Comparison of ENCODE assay signal across 1 fruit fly cellular context in genomic region chr3L:21171905-21172304, dm6.
A peak's percentile ranks its signal among the peaks of the same experiment; 100 is the strongest.
TF ChIP-seq lines count a peak whose summit lies in the region.

Gene Ac78C, minus strand, starts transcription at chr3L:21171930.

TF ChIP-seq in whole organism, embryonic, 481 proteins besides CTCF, POLR2A, EP300 and RAD21 (continued from another document and continues in another):
- TF ChIP-seq CG15601 (tag; optimal IDR thresholded peaks at IDR 0.05; lab: Kevin White, UChicago) (peak; percentile 99), HmgZ (tag; optimal IDR thresholded peaks at IDR 0.05; lab: Kevin White, UChicago) (peak; percentile 96), Abd-B (GFP tag; optimal IDR thresholded peaks at IDR 0.05; lab: Kevin White, UChicago) (peak; percentile 79), Nf-YC (tag; optimal IDR thresholded peaks at IDR 0.05; lab: Kevin White, UChicago) (peak; percentile 77), CG12744 (GFP tag; optimal IDR thresholded peaks at IDR 0.05; lab: Kevin White, UChicago) (peak; percentile 90), CG32532 (GFP tag; IDR thresholded peaks at IDR 0.05; lab: Robert Waterston, UW) (peak; percentile 91), ato (GFP tag; IDR thresholded peaks at IDR 0.05; lab: Robert Waterston, UW; ENCODE audit: partially characterized antibody) (no peak), Bgb (GFP tag; IDR thresholded peaks at IDR 0.05; lab: Robert Waterston, UW; ENCODE audit: partially characterized antibody) (peak; percentile 81), CG11085 (GFP tag; IDR thresholded peaks at IDR 0.05; lab: Robert Waterston, UW) (peak; percentile 82), CG13123 (GFP tag; optimal IDR thresholded peaks at IDR 0.05; lab: Kevin White, UChicago) (peak; percentile 47), row (GFP tag; IDR thresholded peaks at IDR 0.05; lab: Robert Waterston, UW) (peak; percentile 86), Dek (tag; optimal IDR thresholded peaks at IDR 0.05; lab: Kevin White, UChicago) (peak; percentile 85), CG8478 (optimal IDR thresholded peaks at IDR 0.05; lab: Kevin White, UChicago) (no peak), gcm (GFP tag; optimal IDR thresholded peaks at IDR 0.05; lab: Kevin White, UChicago) (no peak), ap (GFP tag; IDR thresholded peaks at IDR 0.05; lab: Robert Waterston, UW) (peak; percentile 64), Ssrp (tag; optimal IDR thresholded peaks at IDR 0.05; lab: Kevin White, UChicago) (no peak), trem (tag; optimal IDR thresholded peaks at IDR 0.05; lab: Kevin White, UChicago) (no peak), Hmx (GFP tag; optimal IDR thresholded peaks at IDR 0.05; lab: Kevin White, UChicago) (peak; percentile 46), CG15696 (tag; optimal IDR thresholded peaks at IDR 0.05; lab: Kevin White, UChicago) (peak; percentile 49), vnd (GFP tag; IDR thresholded peaks at IDR 0.05; lab: Robert Waterston, UW; ENCODE audit: partially characterized antibody) (peak; percentile 31; the same call in 1 of the 3 replicates), wek (GFP tag; optimal IDR thresholded peaks at IDR 0.05; lab: Kevin White, UChicago) (peak; percentile 77), CG18599 (GFP tag; optimal IDR thresholded peaks at IDR 0.05; lab: Kevin White, UChicago) (peak; percentile 96), ase (GFP tag; IDR thresholded peaks at IDR 0.05; lab: Robert Waterston, UW) (peak; percentile 75; the same call in 2 of the 3 replicates), D19A (tag; optimal IDR thresholded peaks at IDR 0.05; lab: Kevin White, UChicago) (no peak), CG13775 (GFP tag; optimal IDR thresholded peaks at IDR 0.05; lab: Kevin White, UChicago) (peak; percentile 51), lbe (GFP tag; optimal IDR thresholded peaks at IDR 0.05; lab: Kevin White, UChicago) (peak; percentile 1), CG43689 (GFP tag; IDR thresholded peaks at IDR 0.05; lab: Robert Waterston, UW) (no peak), abd-A (tag; optimal IDR thresholded peaks at IDR 0.05; lab: Kevin White, UChicago) (peak; percentile 88), Sry-β (GFP tag; optimal IDR thresholded peaks at IDR 0.05; lab: Kevin White, UChicago) (no peak), CG7786 (GFP tag; optimal IDR thresholded peaks at IDR 0.05; lab: Kevin White, UChicago) (peak; percentile 89), CG13287 (GFP tag; IDR thresholded peaks at IDR 0.05; lab: Robert Waterston, UW; ENCODE audit: partially characterized antibody) (peak; percentile 58), CG7987 (GFP tag; optimal IDR thresholded peaks at IDR 0.05; lab: Kevin White, UChicago) (peak; percentile 85), E2f2 (GFP tag; IDR thresholded peaks at IDR 0.05; lab: Robert Waterston, UW) (peak; percentile 16), pfk (GFP tag; optimal IDR thresholded peaks at IDR 0.05; lab: Kevin White, UChicago) (peak; percentile 65), CG14441 (GFP tag; IDR thresholded peaks at IDR 0.05; lab: Robert Waterston, UW) (peak; percentile 89), hth (optimal IDR thresholded peaks at IDR 0.05; lab: Kevin White, UChicago) (no peak), wor (GFP tag; IDR thresholded peaks at IDR 0.05; lab: Robert Waterston, UW) (peak; percentile 49; the same call in 1 of the 2 replicates), br (optimal IDR thresholded peaks at IDR 0.05; lab: Kevin White, UChicago) (no peak), Hr3 (GFP tag; optimal IDR thresholded peaks at IDR 0.05; lab: Kevin White, UChicago) (peak; percentile 59), CG12391 (tag; optimal IDR thresholded peaks at IDR 0.05; lab: Kevin White, UChicago) (no peak), CG17359 (tag; optimal IDR thresholded peaks at IDR 0.05; lab: Kevin White, UChicago) (peak; percentile 88), Hr51 (GFP tag; optimal IDR thresholded peaks at IDR 0.05; lab: Kevin White, UChicago) (peak; percentile 73 to 82), sob (GFP tag; IDR thresholded peaks at IDR 0.05; lab: Robert Waterston, UW) (peak; percentile 95), Stat92E (GFP tag; optimal IDR thresholded peaks at IDR 0.05; lab: Kevin White, UChicago) (no peak), chif (GFP tag; optimal IDR thresholded peaks at IDR 0.05; lab: Kevin White, UChicago) (peak; percentile 65 to 77), CG13624 (GFP tag; optimal IDR thresholded peaks at IDR 0.05; lab: Kevin White, UChicago) (peak; percentile 96), CG4360 (GFP tag; IDR thresholded peaks at IDR 0.05; lab: Robert Waterston, UW) (no peak), cato (GFP tag; optimal IDR thresholded peaks at IDR 0.05; lab: Kevin White, UChicago; ENCODE audit: borderline replicate concordance) (peak; percentile 42), bowl (GFP tag; IDR thresholded peaks at IDR 0.05; lab: Robert Waterston, UW) (peak; percentile 80), CG13296 (GFP tag; optimal IDR thresholded peaks at IDR 0.05; lab: Kevin White, UChicago) (peak; percentile 96), org-1 (GFP tag; optimal IDR thresholded peaks at IDR 0.05; lab: Kevin White, UChicago) (peak; percentile 80), Ravus (GFP tag; IDR thresholded peaks at IDR 0.05; lab: Robert Waterston, UW) (peak; percentile 50), Six4 (GFP tag; optimal IDR thresholded peaks at IDR 0.05; lab: Kevin White, UChicago) (peak; percentile 61), odd (GFP tag; optimal IDR thresholded peaks at IDR 0.05; lab: Kevin White, UChicago) (peak; percentile 73), maf-S (GFP tag; optimal IDR thresholded peaks at IDR 0.05; lab: Kevin White, UChicago) (peak; percentile 78), HLH54F (GFP tag; optimal IDR thresholded peaks at IDR 0.05; lab: Kevin White, UChicago) (peak; percentile 90), CG4404 (GFP tag; IDR thresholded peaks at IDR 0.05; lab: Robert Waterston, UW) (peak; percentile 67; the same call in 1 of the 2 replicates), Atf6 (GFP tag; IDR thresholded peaks at IDR 0.05; lab: Robert Waterston, UW) (peak; percentile 90), tll (GFP tag; optimal IDR thresholded peaks at IDR 0.05; lab: Kevin White, UChicago) (no peak), fd96Cb (tag; optimal IDR thresholded peaks at IDR 0.05; lab: Kevin White, UChicago) (peak; percentile 74), gcm2 (GFP tag; optimal IDR thresholded peaks at IDR 0.05; lab: Kevin White, UChicago) (peak; percentile 74), peb (GFP tag; IDR thresholded peaks at IDR 0.05; lab: Robert Waterston, UW) (peak; percentile 54), pan (optimal IDR thresholded peaks at IDR 0.05; lab: Kevin White, UChicago) (no peak), pan (GFP tag; optimal IDR thresholded peaks at IDR 0.05 in 1 of 2, IDR thresholded peaks at IDR 0.05 in 1 of 2) (peak in 1 of 2 experiments; percentile 91), cad (GFP tag; optimal IDR thresholded peaks at IDR 0.05; lab: Kevin White, UChicago) (no peak), CG1603 (tag; optimal IDR thresholded peaks at IDR 0.05; lab: Kevin White, UChicago) (peak; percentile 87), kni (GFP tag; optimal IDR thresholded peaks at IDR 0.05; lab: Kevin White, UChicago) (no peak), Hand (GFP tag; optimal IDR thresholded peaks at IDR 0.05; lab: Kevin White, UChicago) (peak; percentile 89), ac (GFP tag; optimal IDR thresholded peaks at IDR 0.05; lab: Kevin White, UChicago) (no peak), CG6791 (GFP tag; IDR thresholded peaks at IDR 0.05; lab: Robert Waterston, UW; ENCODE audit: partially characterized antibody) (no peak; the same call in 2 of the 3 replicates), CoRest (tag; optimal IDR thresholded peaks at IDR 0.05; lab: Kevin White, UChicago) (peak; percentile 78), CG30403 (GFP tag; optimal IDR thresholded peaks at IDR 0.05; lab: Kevin White, UChicago) (peak; percentile 68), CG2875 (GFP tag; optimal IDR thresholded peaks at IDR 0.05; lab: Kevin White, UChicago) (peak; percentile 56), CG3995 (GFP tag; optimal IDR thresholded peaks at IDR 0.05; lab: Kevin White, UChicago) (peak; percentile 75), CG3838 (GFP tag; optimal IDR thresholded peaks at IDR 0.05; lab: Kevin White, UChicago) (peak; percentile 30), Adf1 (GFP tag; IDR thresholded peaks at IDR 0.05; lab: Robert Waterston, UW) (peak; percentile 72), YL-1 (GFP tag; optimal IDR thresholded peaks at IDR 0.05; lab: Kevin White, UChicago) (no peak), CG2116 (GFP tag; optimal IDR thresholded peaks at IDR 0.05; lab: Kevin White, UChicago) (no peak), CG7372 (GFP tag; IDR thresholded peaks at IDR 0.05; lab: Robert Waterston, UW) (peak; percentile 83), Nf-YB (GFP tag; optimal IDR thresholded peaks at IDR 0.05; lab: Kevin White, UChicago) (no peak), HmgD (GFP tag; optimal IDR thresholded peaks at IDR 0.05; lab: Kevin White, UChicago) (peak; percentile 65), CkIIα-i1 (GFP tag; IDR thresholded peaks at IDR 0.05; lab: Robert Waterston, UW) (peak; percentile 35; the same call in 1 of the 2 replicates), Mad (GFP tag; optimal IDR thresholded peaks at IDR 0.05; lab: Kevin White, UChicago) (peak; percentile 79), lab (GFP tag; optimal IDR thresholded peaks at IDR 0.05; lab: Kevin White, UChicago) (peak; percentile 96), mirr (GFP tag; optimal IDR thresholded peaks at IDR 0.05; lab: Kevin White, UChicago) (peak; percentile 98), CG8089 (GFP tag; optimal IDR thresholded peaks at IDR 0.05; lab: Kevin White, UChicago) (peak; percentile 77), CG16779 (GFP tag; IDR thresholded peaks at IDR 0.05; lab: Robert Waterston, UW) (peak; percentile 93), CG11695 (GFP tag; IDR thresholded peaks at IDR 0.05; lab: Robert Waterston, UW) (peak; percentile 78; the same call in 2 of the 3 replicates), klu (GFP tag; IDR thresholded peaks at IDR 0.05; lab: Robert Waterston, UW) (peak; percentile 66), CG11093 (GFP tag; IDR thresholded peaks at IDR 0.05; lab: Robert Waterston, UW) (peak; percentile 66; the same call in 2 of the 3 replicates), sr (GFP tag; IDR thresholded peaks at IDR 0.05; lab: Robert Waterston, UW) (peak; percentile 32; the same call in 1 of the 3 replicates), CG6854 (GFP tag; optimal IDR thresholded peaks at IDR 0.05; lab: Kevin White, UChicago) (peak; percentile 77), CHES-1-like (GFP tag; optimal IDR thresholded peaks at IDR 0.05; lab: Kevin White, UChicago) (peak; percentile 91), HLHmδ (GFP tag; optimal IDR thresholded peaks at IDR 0.05; lab: Kevin White, UChicago) (no peak), CG10565 (GFP tag; optimal IDR thresholded peaks at IDR 0.05; lab: Kevin White, UChicago) (no peak), ken (GFP tag; IDR thresholded peaks at IDR 0.05; lab: Robert Waterston, UW) (peak; percentile 83), Deaf1 (tag; optimal IDR thresholded peaks at IDR 0.05; lab: Kevin White, UChicago) (peak; percentile 96), danr (GFP tag; IDR thresholded peaks at IDR 0.05; lab: Robert Waterston, UW) (peak; percentile 69), Drgx (GFP tag; IDR thresholded peaks at IDR 0.05; lab: Robert Waterston, UW) (peak; percentile 90), prd (optimal IDR thresholded peaks at IDR 0.05; lab: Kevin White, UChicago) (no peak), prd (GFP tag; IDR thresholded peaks at IDR 0.05; lab: Robert Waterston, UW) (peak; percentile 81), CG1792 (GFP tag; optimal IDR thresholded peaks at IDR 0.05; lab: Kevin White, UChicago) (peak; percentile 67), disco-r (GFP tag; optimal IDR thresholded peaks at IDR 0.05; lab: Kevin White, UChicago) (peak; percentile 79), CG15073 (GFP tag; optimal IDR thresholded peaks at IDR 0.05; lab: Kevin White, UChicago) (no peak), otp (GFP tag; IDR thresholded peaks at IDR 0.05; lab: Robert Waterston, UW) (peak; percentile 65; the same call in 2 of the 3 replicates), lola (GFP tag; optimal IDR thresholded peaks at IDR 0.05; lab: Kevin White, UChicago) (no peak), p53 (GFP tag; optimal IDR thresholded peaks at IDR 0.05; lab: Kevin White, UChicago) (peak; percentile 90), stwl (tag; optimal IDR thresholded peaks at IDR 0.05; lab: Kevin White, UChicago) (no peak), Doc2 (GFP tag; IDR thresholded peaks at IDR 0.05; lab: Robert Waterston, UW) (peak; percentile 51; the same call in 1 of the 2 replicates), CG32767 (GFP tag; IDR thresholded peaks at IDR 0.05; lab: Robert Waterston, UW) (peak; percentile 77), CG10959 (GFP tag; IDR thresholded peaks at IDR 0.05; lab: Robert Waterston, UW) (no peak), crc (GFP tag; optimal IDR thresholded peaks at IDR 0.05; lab: Kevin White, UChicago) (peak; percentile 88), Ada2b (GFP tag; IDR thresholded peaks at IDR 0.05; lab: Robert Waterston, UW) (peak; percentile 90), pnt (GFP tag; optimal IDR thresholded peaks at IDR 0.05; lab: Kevin White, UChicago) (peak; percentile 86), CG15479 (GFP tag; optimal IDR thresholded peaks at IDR 0.05; lab: Kevin White, UChicago) (no peak), jumu (GFP tag; optimal IDR thresholded peaks at IDR 0.05; lab: Kevin White, UChicago) (peak; percentile 85), gem (tag; optimal IDR thresholded peaks at IDR 0.05; lab: Kevin White, UChicago) (peak; percentile 83), Camta (GFP tag; optimal IDR thresholded peaks at IDR 0.05; lab: Kevin White, UChicago) (peak; percentile 78), toy (GFP tag; IDR thresholded peaks at IDR 0.05; lab: Robert Waterston, UW) (peak; percentile 85), CG1647 (GFP tag; optimal IDR thresholded peaks at IDR 0.05; lab: Kevin White, UChicago) (peak; percentile 83), TFAM (GFP tag; optimal IDR thresholded peaks at IDR 0.05; lab: Kevin White, UChicago) (peak; percentile 4), mam (GFP tag; optimal IDR thresholded peaks at IDR 0.05; lab: Kevin White, UChicago) (peak; percentile 96), Scr (GFP tag; IDR thresholded peaks at IDR 0.05; lab: Robert Waterston, UW; ENCODE audit: partially characterized antibody) (peak; percentile 45), Hmr (GFP tag; optimal IDR thresholded peaks at IDR 0.05; lab: Kevin White, UChicago) (peak; percentile 91), CG9797 (GFP tag; optimal IDR thresholded peaks at IDR 0.05; lab: Kevin White, UChicago) (no peak), CG2120 (GFP tag; optimal IDR thresholded peaks at IDR 0.05; lab: Kevin White, UChicago) (peak; percentile 95), ab (GFP tag; optimal IDR thresholded peaks at IDR 0.05; lab: Kevin White, UChicago) (peak; percentile 64), BtbVII (GFP tag; optimal IDR thresholded peaks at IDR 0.05; lab: Kevin White, UChicago) (peak; percentile 90), crp (GFP tag; optimal IDR thresholded peaks at IDR 0.05; lab: Kevin White, UChicago) (no peak), CG10979 (tag; optimal IDR thresholded peaks at IDR 0.05; lab: Kevin White, UChicago) (no peak), run (tag; optimal IDR thresholded peaks at IDR 0.05; lab: Kevin White, UChicago) (peak; percentile 72)
